Fruit fly (Drosophila melanogaster): ENCODE results near the gene CG12003.

CG12003 gene

dm6 chr3L:1592822-1593452 is 27.7 kb downstream of the CG12003 start:
- TF ChIP-seq CG17801 (GFP tag; optimal IDR thresholded peaks at IDR 0.05; ENCODE audit: partially characterized antibody), result peak; percentile 40

DNA sequence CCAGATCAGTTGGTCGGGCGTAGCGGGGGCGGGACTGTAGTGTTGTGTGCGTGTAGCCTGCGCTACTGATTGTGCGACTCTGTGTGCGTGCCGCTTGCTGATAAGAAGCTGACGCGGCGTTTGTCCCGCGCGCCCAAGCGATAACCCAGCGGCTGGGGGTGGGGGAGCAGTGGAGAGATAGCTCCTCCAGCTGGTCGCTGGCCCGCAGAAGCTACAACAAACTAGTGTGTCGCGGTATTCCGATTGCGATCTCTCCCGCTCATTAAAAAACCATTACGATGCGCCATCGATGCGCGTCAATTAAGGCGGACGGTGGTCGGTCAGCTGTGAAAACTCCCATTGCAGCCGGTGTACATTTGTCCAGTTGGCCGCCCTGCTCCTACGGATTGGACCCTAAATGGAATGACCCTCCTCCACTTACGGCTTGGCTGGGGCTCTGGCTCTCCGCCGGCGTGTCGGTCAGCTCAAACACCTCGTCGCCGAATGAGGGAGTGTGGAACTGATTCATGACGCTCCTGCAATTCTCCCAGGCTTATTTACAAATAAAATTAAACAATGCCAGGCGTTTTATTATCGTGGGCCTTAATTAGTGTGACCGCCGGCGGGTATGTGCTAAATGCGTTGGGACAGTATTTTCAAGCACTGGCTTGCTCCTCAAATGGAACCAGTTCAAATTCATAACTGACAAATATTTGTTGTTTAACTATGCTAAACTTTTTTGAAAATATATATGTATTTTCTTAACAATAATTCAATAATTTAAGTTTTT is 37.1 kb downstream of the CG12003 start, which contains the start of gene CG12104:
Gene CG12104 (minus strand): TSS at position 611 of the 769 bp plus-strand sequence.
- no peak for TF ChIP-seq CG17801 (GFP tag; optimal IDR thresholded peaks at IDR 0.05; ENCODE audit: partially characterized antibody)

DNA sequence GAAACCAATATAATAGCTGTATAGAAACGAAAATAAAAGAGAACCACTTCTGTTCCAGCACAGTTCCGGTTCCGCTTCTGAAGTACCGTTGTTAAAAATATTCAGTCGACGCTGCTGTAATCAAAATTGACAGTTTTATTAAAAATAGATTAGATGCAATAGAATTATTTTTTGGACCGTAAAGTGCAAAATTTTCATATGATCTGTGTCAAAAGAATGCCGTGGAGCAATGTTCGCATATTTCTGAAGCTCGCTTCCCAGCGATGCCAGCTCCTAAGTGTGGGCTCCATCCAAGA is 37.6 kb downstream of the CG12003 start, which contains the start of the genes CG18170 and CG33791:
Gene CG18170 (plus strand): TSS at position 122 of the 296 bp plus-strand sequence.
Gene CG33791 (plus strand): TSS at position 122 of the 296 bp plus-strand sequence.
- no peak for TF ChIP-seq CG17801 (GFP tag; optimal IDR thresholded peaks at IDR 0.05; ENCODE audit: partially characterized antibody)

DNA sequence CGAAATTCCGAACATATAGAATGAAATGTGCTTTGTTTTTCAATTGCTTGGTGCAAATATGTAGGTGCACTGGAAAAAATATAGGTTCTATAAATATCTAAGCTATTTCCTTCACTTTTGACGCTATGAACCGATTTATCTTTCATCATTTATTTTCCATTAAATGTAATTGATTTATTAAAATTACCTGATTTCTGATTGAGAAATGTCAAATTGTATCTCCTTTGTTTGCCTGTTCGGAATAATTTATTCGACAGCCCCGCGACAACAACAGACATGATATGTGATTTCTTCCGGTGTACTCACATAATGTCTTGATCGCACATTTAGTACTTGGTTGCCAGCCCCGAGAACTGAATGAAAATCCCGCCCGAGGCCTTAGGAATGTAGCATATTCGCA is 44.4 kb downstream of the CG12003 start:
- no peak for TF ChIP-seq CG17801 (GFP tag; optimal IDR thresholded peaks at IDR 0.05; ENCODE audit: partially characterized antibody)

- no peak for TF ChIP-seq CG17801 (GFP tag; optimal IDR thresholded peaks at IDR 0.05; ENCODE audit: partially characterized antibody)
Measured at dm6 chr3L:1614465-1615084, 49.4 kb downstream of the CG12003 start.

DNA sequence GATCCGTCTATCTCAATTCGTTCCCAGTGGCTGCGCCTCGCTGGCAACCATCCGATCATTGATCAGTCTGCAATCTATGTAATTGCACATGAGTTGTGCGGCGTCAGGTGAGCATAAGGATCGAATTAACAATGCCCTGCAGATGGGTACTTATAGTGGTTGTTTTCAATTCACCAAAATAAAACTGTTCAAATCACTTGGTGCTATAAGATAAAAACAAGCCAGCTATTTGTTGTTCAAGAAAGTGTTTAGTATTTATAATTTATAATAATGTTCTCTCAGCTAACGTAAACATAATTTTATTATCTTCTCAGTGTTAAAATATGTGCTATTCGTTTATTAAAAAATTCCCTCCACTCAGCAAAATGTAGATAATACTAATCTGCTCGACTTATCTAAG is 50.5 kb downstream of the CG12003 start, which contains the start of gene CG12105:
Gene CG12105 (minus strand): TSS at position 101 of the 400 bp plus-strand sequence.
- TF ChIP-seq CG17801 (GFP tag; optimal IDR thresholded peaks at IDR 0.05; ENCODE audit: partially characterized antibody), result no peak
